Fruit fly (Drosophila melanogaster) whole organism, prepupa: ENCODE measurements around the gene ND-15.
A peak's percentile ranks its signal among the peaks of the same experiment; 100 is the strongest.

Experiments
- CG11294 ChIP-seq: fragments of 200-800 bp; sonication (Bioruptor generic); IDR thresholded peaks from 2 replicates; pipeline ENCODE4 v1.3.6; 2022; ENCODE audit warnings: missing biosample characterization, missing genetic modification characterization
- CG11902 ChIP-seq: fragments of 200-800 bp; sonication (Bioruptor generic); optimal IDR thresholded peaks from 3 replicates; lab custom pipeline; 2016; ENCODE audit warnings: missing biosample characterization, missing genetic modification characterization
- CG15336 ChIP-seq: fragments of 200-800 bp; sonication (Bioruptor generic); IDR thresholded peaks from 2 replicates; pipeline ENCODE4 v1.3.6; 2022; ENCODE audit warnings: missing biosample characterization, missing genetic modification characterization
- CG3032 ChIP-seq: fragments of 200-800 bp; optimal IDR thresholded peaks from 2 replicates; lab custom pipeline; 2019; ENCODE audit warnings: missing biosample characterization, mild to moderate bottlenecking, missing genetic modification characterization, moderate library complexity
- CG31627 ChIP-seq: fragments of 200-800 bp; sonication (Bioruptor generic); optimal IDR thresholded peaks from 3 replicates; lab custom pipeline; 2016; ENCODE audit warnings: missing biosample characterization, missing genetic modification characterization
- CG3919 ChIP-seq: fragments of 200-800 bp; sonication (Bioruptor generic); optimal IDR thresholded peaks from 3 replicates; lab custom pipeline; 2016; ENCODE audit warnings: missing biosample characterization, missing genetic modification characterization
- CG4318 ChIP-seq: fragments of 200-800 bp; sonication (Bioruptor generic); optimal IDR thresholded peaks from 3 replicates; lab custom pipeline; 2017; ENCODE audit warnings: missing biosample characterization, mild to moderate bottlenecking, missing genetic modification characterization
- CG6163 ChIP-seq: fragments of 200-800 bp; sonication (Bioruptor generic); IDR thresholded peaks from 3 replicates; pipeline ENCODE4 v1.3.6; 2022; ENCODE audit warnings: missing biosample characterization, missing genetic modification characterization
- CG6276 ChIP-seq: fragments of 200-800 bp; sonication (Bioruptor generic); optimal IDR thresholded peaks from 2 replicates; lab custom pipeline; 2017; ENCODE audit warnings: missing biosample characterization, mild to moderate bottlenecking, missing genetic modification characterization
- CG6792 ChIP-seq: fragments of 200-800 bp; sonication (Bioruptor generic); optimal IDR thresholded peaks from 3 replicates; lab custom pipeline; 2016; ENCODE audit warnings: missing biosample characterization, missing genetic modification characterization
- CG6808 ChIP-seq: fragments of 200-800 bp; sonication (Bioruptor generic); optimal IDR thresholded peaks from 3 replicates; lab custom pipeline; 2017; ENCODE audit warnings: missing biosample characterization, missing genetic modification characterization, mild to moderate bottlenecking, moderate library complexity, missing genetic modification reagents
- CG7368 ChIP-seq: fragments of 200-800 bp; sonication (Bioruptor generic); optimal IDR thresholded peaks from 3 replicates; lab custom pipeline; 2016; ENCODE audit warnings: missing biosample characterization, missing genetic modification characterization
- CG8119 ChIP-seq: fragments of 200-800 bp; sonication (Bioruptor generic); IDR thresholded peaks from 3 replicates; pipeline ENCODE4 v1.3.6; 2022; ENCODE audit warnings: missing biosample characterization, missing genetic modification characterization
- CG9139 ChIP-seq: fragments of 200-800 bp; sonication (Bioruptor generic); optimal IDR thresholded peaks from 3 replicates; lab custom pipeline; 2017; ENCODE audit warnings: missing biosample characterization, mild to moderate bottlenecking, missing genetic modification characterization
- Eip75B ChIP-seq: fragments of 200-800 bp; sonication (Bioruptor generic); optimal IDR thresholded peaks from 3 replicates; lab custom pipeline; 2016; ENCODE audit warnings: missing biosample characterization, missing genetic modification characterization
- Ets21C ChIP-seq: fragments of 200-800 bp; sonication (Bioruptor generic); optimal IDR thresholded peaks from 3 replicates; lab custom pipeline; 2016; ENCODE audit warnings: missing biosample characterization, missing genetic modification characterization
- Gug ChIP-seq: fragments of 200-800 bp; sonication (Bioruptor generic); IDR thresholded peaks from 2 replicates; pipeline ENCODE4 v1.3.6; 2022; ENCODE audit warnings: missing biosample characterization, missing genetic modification characterization
- Hr38 ChIP-seq: sonication (Bioruptor generic); optimal IDR thresholded peaks from 2 replicates; lab custom pipeline; 2016; ENCODE audit warnings: missing biosample characterization, missing genetic modification characterization
- Hr39 ChIP-seq: fragments of 200-800 bp; sonication (Bioruptor generic); optimal IDR thresholded peaks from 2 replicates; lab custom pipeline; 2016; ENCODE audit warnings: missing biosample characterization, missing genetic modification characterization
- Hr4 ChIP-seq: fragments of 200-800 bp; sonication (Bioruptor generic); optimal IDR thresholded peaks from 3 replicates; lab custom pipeline; 2016; ENCODE audit warnings: missing biosample characterization, missing genetic modification characterization
- Lpt ChIP-seq: fragments of 200-800 bp; sonication (Bioruptor generic); optimal IDR thresholded peaks from 3 replicates; lab custom pipeline; 2016; ENCODE audit warnings: missing biosample characterization, missing genetic modification characterization
- Met ChIP-seq: fragments of 200-800 bp; sonication (Bioruptor generic); optimal IDR thresholded peaks from 3 replicates; lab custom pipeline; 2016; ENCODE audit warnings: missing biosample characterization, missing genetic modification characterization
- OdsH ChIP-seq: fragments of 200-800 bp; sonication (Bioruptor generic); optimal IDR thresholded peaks from 3 replicates; lab custom pipeline; 2016; ENCODE audit warnings: missing biosample characterization, missing genetic modification characterization
- Smox ChIP-seq: fragments of 200-800 bp; sonication (Bioruptor generic); optimal IDR thresholded peaks from 3 replicates; lab custom pipeline; 2016; ENCODE audit warnings: missing biosample characterization, missing genetic modification characterization
- Sox14 ChIP-seq: fragments of 200-800 bp; sonication (Bioruptor generic); optimal IDR thresholded peaks from 3 replicates; lab custom pipeline; 2016; ENCODE audit warnings: missing biosample characterization, missing genetic modification characterization
- Sox15 ChIP-seq: fragments of 200-800 bp; sonication (Bioruptor generic); optimal IDR thresholded peaks from 3 replicates; lab custom pipeline; 2016; ENCODE audit warnings: missing biosample characterization, missing genetic modification characterization
- achi ChIP-seq: fragments of 200-800 bp; sonication (Bioruptor generic); optimal IDR thresholded peaks from 3 replicates; lab custom pipeline; 2016; ENCODE audit warnings: missing biosample characterization, missing genetic modification characterization
- acj6 ChIP-seq: fragments of 200-800 bp; sonication (Bioruptor generic); optimal IDR thresholded peaks from 3 replicates; lab custom pipeline; 2016; ENCODE audit warnings: missing biosample characterization, missing genetic modification characterization
- cyc ChIP-seq: fragments of 200-800 bp; sonication (Bioruptor generic); optimal IDR thresholded peaks from 3 replicates; lab custom pipeline; 2016; ENCODE audit warnings: missing biosample characterization, missing genetic modification characterization
- dac ChIP-seq: fragments of 200-800 bp; sonication (Bioruptor generic); optimal IDR thresholded peaks from 2 replicates; lab custom pipeline; 2017; ENCODE audit warnings: missing biosample characterization, mild to moderate bottlenecking, missing genetic modification characterization
- dsx ChIP-seq: fragments of 200-800 bp; optimal IDR thresholded peaks from 3 replicates; lab custom pipeline; 2019; ENCODE audit warnings: missing biosample characterization, mild to moderate bottlenecking, missing genetic modification characterization, moderate library complexity; ENCODE audit not compliant: poor library complexity, severe bottlenecking
- eg ChIP-seq: fragments of 200-800 bp; sonication (Bioruptor generic); IDR thresholded peaks from 3 replicates; pipeline ENCODE4 v1.3.6; 2022; ENCODE audit warnings: missing biosample characterization, missing genetic modification characterization
- fd85E ChIP-seq: fragments of 200-800 bp; sonication (Bioruptor generic); optimal IDR thresholded peaks from 3 replicates; lab custom pipeline; 2016; ENCODE audit warnings: missing biosample characterization, missing genetic modification characterization
- lz ChIP-seq: fragments of 200-800 bp; sonication (Bioruptor generic); optimal IDR thresholded peaks from 3 replicates; lab custom pipeline; 2016; ENCODE audit warnings: missing biosample characterization, missing genetic modification characterization
- net ChIP-seq: fragments of 200-800 bp; sonication (Bioruptor generic); optimal IDR thresholded peaks from 3 replicates; lab custom pipeline; 2016; ENCODE audit warnings: missing biosample characterization, missing genetic modification characterization
- salr ChIP-seq, 2 experiments: fragments of 200-800 bp; sonication (Bioruptor generic); optimal IDR thresholded peaks; 3 replicates each; lab custom pipeline; 2016 to 2018; ENCODE audit warnings: missing biosample characterization in 2 of 2, missing genetic modification characterization in 2 of 2, mild to moderate bottlenecking in 1 of 2
- spab ChIP-seq: fragments of 200-800 bp; sonication (Bioruptor generic); optimal IDR thresholded peaks from 2 replicates; lab custom pipeline; 2017; ENCODE audit warnings: missing biosample characterization, mild to moderate bottlenecking, missing genetic modification characterization, missing genetic modification reagents
- ss ChIP-seq, 2 experiments: fragments of 200-800 bp; sonication (Bioruptor generic); optimal IDR thresholded peaks; 2 replicates in 1 of 2; 3 replicates in 1 of 2; lab custom pipeline; 2017 to 2018; ENCODE audit warnings: mild to moderate bottlenecking in 2 of 2, missing biosample characterization in 2 of 2, missing genetic modification characterization in 2 of 2, moderate library complexity in 1 of 2
- svp ChIP-seq: fragments of 200-800 bp; sonication (Bioruptor generic); peaks from one replicate; lab custom pipeline; 2016; ENCODE audit warnings: missing biosample characterization, missing genetic modification characterization
- topi ChIP-seq: fragments of 200-800 bp; sonication (Bioruptor generic); optimal IDR thresholded peaks from 3 replicates; lab custom pipeline; 2016; ENCODE audit warnings: missing biosample characterization, missing genetic modification characterization
- vri ChIP-seq: fragments of 200-800 bp; sonication (Bioruptor generic); optimal IDR thresholded peaks from 3 replicates; lab custom pipeline; 2016; ENCODE audit warnings: missing biosample characterization, mild to moderate bottlenecking, missing genetic modification characterization

Gene ND-15

dm6 chr2L:128977-129941, 14.7 kb downstream of the ND-15 start (continued):
- peak; percentile 25 for TF ChIP-seq lz
- TF ChIP-seq acj6 (GFP tag; lab: Kevin White, UChicago), result no peak
- TF ChIP-seq Eip75B (GFP tag; lab: Kevin White, UChicago), result peak; percentile 37
- peak; percentile 69 for TF ChIP-seq CG6163 (GFP tag; lab: Robert Waterston, UW)
- peak; percentile 96 for TF ChIP-seq Sox14 (GFP tag; lab: Kevin White, UChicago)
- TF ChIP-seq CG11294 (GFP tag; lab: Robert Waterston, UW), result no peak
- peak; percentile 78; the same call in 2 of the 3 replicates for TF ChIP-seq eg (GFP tag; lab: Robert Waterston, UW)
- peak; percentile 47; the same call in 1 of the 2 replicates for TF ChIP-seq CG15336 (GFP tag; lab: Robert Waterston, UW)
- no peak for TF ChIP-seq CG3032
- TF ChIP-seq topi (GFP tag; lab: Kevin White, UChicago), result peak; percentile 49
- TF ChIP-seq dac (GFP tag; lab: Kevin White, UChicago), result no peak
- TF ChIP-seq CG6808 (GFP tag; lab: Kevin White, UChicago), result peak; percentile 57
- TF ChIP-seq cyc (GFP tag; lab: Kevin White, UChicago), result peak; percentile 11
- TF ChIP-seq spab, result peak; percentile 12
- TF ChIP-seq CG8119 (GFP tag; lab: Robert Waterston, UW), result peak; percentile 66

dm6 chr2L:130691-131090, 16.2 kb downstream of the ND-15 start, which contains the start of gene CG3164:
CG3164 (minus strand) TSS chr2L:130791.
- TF ChIP-seq CG8119 (GFP tag; lab: Robert Waterston, UW), result 0 out of 3 replicates have a peak, but pooled peaks have one; percentile 22
- 0 out of 3 replicates have a peak, but pooled peaks have one; percentile 13 for TF ChIP-seq eg (GFP tag; lab: Robert Waterston, UW)
- TF ChIP-seq CG11294 (GFP tag; lab: Robert Waterston, UW), result no peak

dm6 chr2L:131466-132270, 17.1 kb downstream of the ND-15 start, which contains the start of gene Gs1:
Gs1 (plus strand) TSS chr2L:132077.
- TF ChIP-seq CG15336 (GFP tag; lab: Robert Waterston, UW), result peak; percentile 55; the same call in 1 of the 2 replicates
- TF ChIP-seq fd85E, result no peak
- TF ChIP-seq Lpt (GFP tag; lab: Kevin White, UChicago), result peak; percentile 15
- TF ChIP-seq CG9139 (GFP tag; lab: Kevin White, UChicago), result peak; percentile 50
- TF ChIP-seq vri, result peak; percentile 60
- TF ChIP-seq Sox14 (GFP tag; lab: Kevin White, UChicago), result peak; percentile 72
- TF ChIP-seq net (GFP tag; lab: Kevin White, UChicago), result peak; percentile 68
- TF ChIP-seq Ets21C (GFP tag; lab: Kevin White, UChicago), result no peak
- peak; percentile 58 to 72 for TF ChIP-seq ss (GFP tag; optimal IDR thresholded peaks at IDR 0.05; lab: Kevin White, UChicago)
- no peak for TF ChIP-seq Smox
- TF ChIP-seq Met, result peak; percentile 8
- peak in 1 of 2 experiments; percentile 21 for TF ChIP-seq salr (GFP tag; optimal IDR thresholded peaks at IDR 0.05; lab: Kevin White, UChicago)
- peak; percentile 21 for TF ChIP-seq CG6792 (GFP tag; lab: Kevin White, UChicago)
- no peak for TF ChIP-seq Gug (GFP tag; lab: Robert Waterston, UW)
- TF ChIP-seq Hr39, result no peak
- TF ChIP-seq CG11294 (GFP tag; lab: Robert Waterston, UW), result no peak
- no peak for TF ChIP-seq Eip75B (GFP tag; lab: Kevin White, UChicago)
- TF ChIP-seq acj6 (GFP tag; lab: Kevin White, UChicago), result no peak
- no peak for TF ChIP-seq CG31627 (GFP tag; lab: Kevin White, UChicago)
- TF ChIP-seq CG6276 (GFP tag; lab: Kevin White, UChicago), result peak; percentile 86
- no peak for TF ChIP-seq lz
- no peak for TF ChIP-seq Hr38
- peak; percentile 43 for TF ChIP-seq Hr4 (GFP tag; lab: Kevin White, UChicago)
- TF ChIP-seq svp (GFP tag; lab: Kevin White, UChicago), result peak; percentile 75
- TF ChIP-seq CG6163 (GFP tag; lab: Robert Waterston, UW), result peak; percentile 69; the same call in 2 of the 3 replicates
- no peak for TF ChIP-seq CG4318 (GFP tag; lab: Kevin White, UChicago)
- TF ChIP-seq eg (GFP tag; lab: Robert Waterston, UW), result peak; percentile 70; the same call in 1 of the 3 replicates
- TF ChIP-seq CG7368 (GFP tag; lab: Kevin White, UChicago), result no peak
- TF ChIP-seq dac (GFP tag; lab: Kevin White, UChicago), result no peak
- TF ChIP-seq dsx (GFP tag; lab: Kevin White, UChicago), result no peak
- TF ChIP-seq achi (GFP tag; lab: Kevin White, UChicago), result no peak
- TF ChIP-seq CG11902 (GFP tag; lab: Kevin White, UChicago), result no peak
- TF ChIP-seq Sox15 (GFP tag; lab: Kevin White, UChicago), result no peak
- peak; percentile 24 for TF ChIP-seq CG3919 (GFP tag; lab: Kevin White, UChicago)
- peak; percentile 5 for TF ChIP-seq OdsH (GFP tag; lab: Kevin White, UChicago)
